Worm (Caenorhabditis elegans): ENCODE results near the gene acly-1.

Gene acly-1

ce11 chrX:1451240-1451639, 28.1 kb upstream of the acly-1 start:
- no peak for TF ChIP-seq lin-13 (GFP tag; optimal IDR thresholded peaks at IDR 0.05)
- peak; percentile 93 for TF ChIP-seq set-16 (GFP tag; IDR thresholded peaks at IDR 0.05)
- TF ChIP-seq jun-1 (tag; optimal IDR thresholded peaks at IDR 0.05), result no peak
- TF ChIP-seq duxl-1 (tag; optimal IDR thresholded peaks at IDR 0.05; ENCODE audit: poor library complexity), result no peak
- no peak for TF ChIP-seq zfp-2 (tag; optimal IDR thresholded peaks at IDR 0.05)
- TF ChIP-seq vab-7 (GFP tag; IDR thresholded peaks at IDR 0.05), result no peak
- no peak for TF ChIP-seq lim-7 (GFP tag; IDR thresholded peaks at IDR 0.05)
- no peak for TF ChIP-seq snpc-4 (tag; optimal IDR thresholded peaks at IDR 0.05)

- TF ChIP-seq F44E2.7 (GFP tag; IDR thresholded peaks at IDR 0.05) (0 out of 2 replicates have a peak, but pooled peaks have one; percentile 40), zip-2 (tag; optimal IDR thresholded peaks at IDR 0.05) (no peak), T20F7.1 (GFP tag; optimal IDR thresholded peaks at IDR 0.05) (no peak), hmg-1.1 (GFP tag; IDR thresholded peaks at IDR 0.05) (no peak), nhr-11 (tag; optimal IDR thresholded peaks at IDR 0.05) (no peak), zfp-2 (tag; optimal IDR thresholded peaks at IDR 0.05) (no peak), D1046.2 (GFP tag; IDR thresholded peaks at IDR 0.05) (0 out of 2 replicates have a peak, but pooled peaks have one; percentile 35), lin-15B (tag; optimal IDR thresholded peaks at IDR 0.05) (no peak), F37D6.2 (tag; optimal IDR thresholded peaks at IDR 0.05) (no peak), T26A8.4 (GFP tag; IDR thresholded peaks at IDR 0.05) (peak; percentile 22), zip-11 (GFP tag; IDR thresholded peaks at IDR 0.05) (no peak), F10B5.3 (tag; optimal IDR thresholded peaks at IDR 0.05) (no peak), ZK546.5 (tag; optimal IDR thresholded peaks at IDR 0.05) (no peak), dmd-6 (GFP tag; IDR thresholded peaks at IDR 0.05) (no peak), tra-1 (GFP tag; IDR thresholded peaks at IDR 0.05) (no peak), nhr-42 (GFP tag; IDR thresholded peaks at IDR 0.05) (no peak), arid-1 (GFP tag; conservative IDR thresholded peaks at IDR 0.05) (peak; percentile 51; the same call in 1 of the 2 replicates), Y5F2A.4 (GFP tag; optimal IDR thresholded peaks at IDR 0.05) (no peak), attf-4 (tag; optimal IDR thresholded peaks at IDR 0.05) (no peak), ceh-44 (GFP tag; IDR thresholded peaks at IDR 0.05) (no peak), nhr-41 (GFP tag; IDR thresholded peaks at IDR 0.05) (no peak), hif-1 (tag; optimal IDR thresholded peaks at IDR 0.05) (peak in 1 of 2 experiments; percentile 6), vab-7 (GFP tag; IDR thresholded peaks at IDR 0.05) (no peak), nhr-6 (tag; optimal IDR thresholded peaks at IDR 0.05) (no peak), snpc-1.2 (GFP tag; IDR thresholded peaks at IDR 0.05) (no peak), lim-7 (GFP tag; IDR thresholded peaks at IDR 0.05) (no peak; the same call in 1 of the 2 replicates), ces-1 (GFP tag; optimal IDR thresholded peaks at IDR 0.05) (no peak), madf-5 (GFP tag; IDR thresholded peaks at IDR 0.05) (no peak), ceh-82 (tag; optimal IDR thresholded peaks at IDR 0.05) (no peak), nhr-25 (tag; optimal IDR thresholded peaks at IDR 0.05; ENCODE audit: borderline replicate concordance, insufficient read depth) (no peak), zfp-3 (GFP tag; conservative IDR thresholded peaks at IDR 0.05) (no peak), mdt-29 (GFP tag; IDR thresholded peaks at IDR 0.05) (no peak), lin-39 (tag; optimal IDR thresholded peaks at IDR 0.05) (no peak), ceh-62 (tag; optimal IDR thresholded peaks at IDR 0.05) (no peak), egl-27 (tag; optimal IDR thresholded peaks at IDR 0.05) (no peak), ceh-32 (tag; optimal IDR thresholded peaks at IDR 0.05; ENCODE audit: poor library complexity) (no peak), lin-38 (GFP tag; IDR thresholded peaks at IDR 0.05) (no peak), lin-1 (GFP tag; IDR thresholded peaks at IDR 0.05) (no peak), nhr-10 (tag; optimal IDR thresholded peaks at IDR 0.05) (no peak), ztf-11 (tag; optimal IDR thresholded peaks at IDR 0.05) (no peak), sdz-12 (GFP tag; optimal IDR thresholded peaks at IDR 0.05) (peak; percentile 22), gei-8 (GFP tag; optimal IDR thresholded peaks at IDR 0.05) (no peak), lin-29 (GFP tag; IDR thresholded peaks at IDR 0.05) (no peak)
Measured at ce11 chrX:1451816-1452602, 27.3 kb upstream of the acly-1 start.

All from whole organism, L4 larva.